Fruit fly (Drosophila melanogaster) whole organism, wandering third instar larva: ENCODE data around the gene Or2a.
A peak's percentile ranks its signal among the peaks of the same experiment; 100 is the strongest.

Experiments
- Abd-B ChIP-seq: fragments of >200 bp; optimal IDR thresholded peaks from 2 replicates; lab custom pipeline; 2017; ENCODE audit warnings: missing biosample characterization, missing genetic modification characterization
- CG32264 ChIP-seq: fragments of 200-800 bp; sonication (Bioruptor generic); optimal IDR thresholded peaks from 2 replicates; lab custom pipeline; 2016; ENCODE audit warnings: missing biosample characterization, missing genetic modification characterization
- CG9705 ChIP-seq: fragments of 200-800 bp; sonication (Bioruptor generic); optimal IDR thresholded peaks from 2 replicates; lab custom pipeline; 2018; ENCODE audit warnings: missing biosample characterization, mild to moderate bottlenecking, missing genetic modification characterization
- CrebA ChIP-seq: fragments of 200-800 bp; sonication (Bioruptor generic); optimal IDR thresholded peaks from 2 replicates; lab custom pipeline; 2016; ENCODE audit warnings: missing biosample characterization, mild to moderate bottlenecking, missing genetic modification characterization, borderline replicate concordance
- Dfd ChIP-seq: fragments of >200 bp; optimal IDR thresholded peaks from 2 replicates; lab custom pipeline; 2017; ENCODE audit warnings: missing biosample characterization, missing genetic modification characterization
- Dif ChIP-seq: fragments of 200-275, 200-300 bp; sonication (Bioruptor generic); optimal IDR thresholded peaks from 2 replicates; lab custom pipeline; 2018; ENCODE audit warnings: missing biosample characterization, missing genetic modification characterization; ENCODE audit not compliant: partially characterized antibody
- GATAd ChIP-seq: sonication (Bioruptor generic); optimal IDR thresholded peaks from 2 replicates; lab custom pipeline; 2016; ENCODE audit warnings: missing biosample characterization, missing genetic modification characterization
- HLH106 ChIP-seq: fragments of 200-800 bp; optimal IDR thresholded peaks from 3 replicates; lab custom pipeline; 2019; ENCODE audit warnings: missing biosample characterization, mild to moderate bottlenecking, missing genetic modification characterization, moderate library complexity
- Hnf4 ChIP-seq: fragments of 200-800 bp; sonication (Bioruptor generic); optimal IDR thresholded peaks from 2 replicates; lab custom pipeline; 2016; ENCODE audit warnings: missing biosample characterization, mild to moderate bottlenecking, missing genetic modification characterization
- Hr83 ChIP-seq: fragments of 200-300 bp; sonication (Bioruptor generic); optimal IDR thresholded peaks from 2 replicates; lab custom pipeline; 2016; ENCODE audit warnings: missing biosample characterization, mild to moderate bottlenecking, missing genetic modification characterization, moderate library complexity; ENCODE audit not compliant: poor library complexity, severe bottlenecking
- Jra ChIP-seq: sonication (Bioruptor generic); optimal IDR thresholded peaks from 2 replicates; lab custom pipeline; 2016; ENCODE audit warnings: missing biosample characterization, missing genetic modification characterization
- Mio ChIP-seq: sonication (Bioruptor generic); optimal IDR thresholded peaks from 2 replicates; lab custom pipeline; 2016; ENCODE audit warnings: missing biosample characterization, missing genetic modification characterization
- Myc ChIP-seq: fragments of >200 bp; optimal IDR thresholded peaks from 2 replicates; lab custom pipeline; 2017
- OdsH ChIP-seq: fragments of 200-800 bp; sonication (Bioruptor generic); optimal IDR thresholded peaks from 2 replicates; lab custom pipeline; 2016; ENCODE audit warnings: missing biosample characterization, mild to moderate bottlenecking, missing genetic modification characterization
- Rel ChIP-seq, 2 experiments: fragments of 200-800 bp; sonication (Bioruptor generic) in 1 of 2; optimal IDR thresholded peaks; 2 replicates in 1 of 2; 3 replicates in 1 of 2; lab custom pipeline; 2016 to 2019; ENCODE audit warnings: mild to moderate bottlenecking in 2 of 2, missing biosample characterization in 2 of 2, missing genetic modification characterization in 2 of 2, moderate library complexity in 1 of 2
- Sp1 ChIP-seq: fragments of 200-800 bp; sonication (Bioruptor generic); optimal IDR thresholded peaks from 3 replicates; lab custom pipeline; 2019; ENCODE audit warnings: missing biosample characterization, mild to moderate bottlenecking, missing genetic modification characterization, moderate library complexity
- Vsx2 ChIP-seq: fragments of 200-300, 225-300 bp; sonication (Bioruptor generic); optimal IDR thresholded peaks from 2 replicates; lab custom pipeline; 2018; ENCODE audit warnings: missing biosample characterization, missing genetic modification characterization; ENCODE audit not compliant: partially characterized antibody
- br ChIP-seq: fragments of 200-800 bp; sonication (Bioruptor generic); optimal IDR thresholded peaks from 2 replicates; lab custom pipeline; 2016; ENCODE audit warnings: missing biosample characterization, missing genetic modification characterization
- brk ChIP-seq: fragments of 200-800 bp; sonication (Bioruptor generic); optimal IDR thresholded peaks from 2 replicates; lab custom pipeline; 2016; ENCODE audit warnings: missing biosample characterization, mild to moderate bottlenecking, missing genetic modification characterization
- dl ChIP-seq, 2 experiments: fragments of 175-275, 200-275 bp in 1 of 2; fragments of 200-275 bp in 1 of 2; sonication (Bioruptor generic); optimal IDR thresholded peaks; lab custom pipeline; 2018; ENCODE audit warnings: mild to moderate bottlenecking in 2 of 2, missing biosample characterization in 2 of 2, missing genetic modification characterization in 2 of 2, moderate library complexity in 2 of 2; ENCODE audit not compliant: partially characterized antibody in 2 of 2, insufficient read depth in 1 of 2
- dmrt93B ChIP-seq: fragments of 200-800 bp; sonication (Bioruptor generic); optimal IDR thresholded peaks from 2 replicates; lab custom pipeline; 2018; ENCODE audit warnings: missing biosample characterization, mild to moderate bottlenecking, missing genetic modification characterization
- dsf ChIP-seq: sonication (Bioruptor generic); optimal IDR thresholded peaks from 2 replicates; lab custom pipeline; 2016; ENCODE audit warnings: missing biosample characterization, missing genetic modification characterization, borderline replicate concordance
- ey ChIP-seq: fragments of 200-800 bp; sonication (Bioruptor generic); optimal IDR thresholded peaks from 2 replicates; lab custom pipeline; 2016; ENCODE audit warnings: missing biosample characterization, missing genetic modification characterization
- foxo ChIP-seq, 2 experiments: fragments of 200-800 bp; sonication (Bioruptor generic); optimal IDR thresholded peaks; 2 replicates in 1 of 2; 3 replicates in 1 of 2; lab custom pipeline; 2016 to 2017; ENCODE audit warnings: missing biosample characterization in 2 of 2, missing genetic modification characterization in 2 of 2
- fru ChIP-seq: fragments of 200-800 bp; sonication (Bioruptor generic); optimal IDR thresholded peaks from 3 replicates; lab custom pipeline; 2016; ENCODE audit warnings: missing biosample characterization, mild to moderate bottlenecking, missing genetic modification characterization
- h ChIP-seq: fragments of 200-800 bp; sonication (Bioruptor generic); optimal IDR thresholded peaks from 3 replicates; lab custom pipeline; 2016; ENCODE audit warnings: missing biosample characterization, mild to moderate bottlenecking, missing genetic modification characterization
- jim ChIP-seq: fragments of 175-275, 200-325 bp; sonication (Bioruptor generic); optimal IDR thresholded peaks from 2 replicates; lab custom pipeline; 2016; ENCODE audit warnings: missing biosample characterization, mild to moderate bottlenecking, missing genetic modification characterization
- lola ChIP-seq: fragments of >200 bp; optimal IDR thresholded peaks from 2 replicates; lab custom pipeline; 2017; ENCODE audit warnings: missing biosample characterization, missing genetic modification characterization
- pan ChIP-seq: fragments of >200 bp; optimal IDR thresholded peaks from 2 replicates; lab custom pipeline; 2017
- psq ChIP-seq: fragments of 200-800 bp; sonication (Bioruptor generic); optimal IDR thresholded peaks from 3 replicates; lab custom pipeline; 2017; ENCODE audit warnings: missing biosample characterization, mild to moderate bottlenecking, missing genetic modification characterization, moderate library complexity
- rgr ChIP-seq: fragments of 200-800 bp; sonication (Bioruptor generic); optimal IDR thresholded peaks from 3 replicates; lab custom pipeline; 2016; ENCODE audit warnings: missing biosample characterization, mild to moderate bottlenecking, missing genetic modification characterization
- sage ChIP-seq: fragments of 200-800 bp; sonication (Bioruptor generic); optimal IDR thresholded peaks from 2 replicates; lab custom pipeline; 2016; ENCODE audit warnings: missing biosample characterization, mild to moderate bottlenecking, missing genetic modification characterization
- sv ChIP-seq: fragments of 200-800 bp; sonication (Bioruptor generic); optimal IDR thresholded peaks from 3 replicates; lab custom pipeline; 2016; ENCODE audit warnings: missing biosample characterization, missing genetic modification characterization
- tai ChIP-seq: sonication (Bioruptor generic); optimal IDR thresholded peaks from 2 replicates; lab custom pipeline; 2016; ENCODE audit warnings: missing biosample characterization, missing genetic modification characterization
- usp ChIP-seq: fragments of >200 bp; optimal IDR thresholded peaks from 2 replicates; lab custom pipeline; 2017; ENCODE audit warnings: missing biosample characterization, missing genetic modification characterization
- woc ChIP-seq: sonication (Bioruptor generic); optimal IDR thresholded peaks from 2 replicates; lab custom pipeline; 2016; ENCODE audit warnings: missing biosample characterization, mild to moderate bottlenecking, missing genetic modification characterization

Or2a gene

DNA sequence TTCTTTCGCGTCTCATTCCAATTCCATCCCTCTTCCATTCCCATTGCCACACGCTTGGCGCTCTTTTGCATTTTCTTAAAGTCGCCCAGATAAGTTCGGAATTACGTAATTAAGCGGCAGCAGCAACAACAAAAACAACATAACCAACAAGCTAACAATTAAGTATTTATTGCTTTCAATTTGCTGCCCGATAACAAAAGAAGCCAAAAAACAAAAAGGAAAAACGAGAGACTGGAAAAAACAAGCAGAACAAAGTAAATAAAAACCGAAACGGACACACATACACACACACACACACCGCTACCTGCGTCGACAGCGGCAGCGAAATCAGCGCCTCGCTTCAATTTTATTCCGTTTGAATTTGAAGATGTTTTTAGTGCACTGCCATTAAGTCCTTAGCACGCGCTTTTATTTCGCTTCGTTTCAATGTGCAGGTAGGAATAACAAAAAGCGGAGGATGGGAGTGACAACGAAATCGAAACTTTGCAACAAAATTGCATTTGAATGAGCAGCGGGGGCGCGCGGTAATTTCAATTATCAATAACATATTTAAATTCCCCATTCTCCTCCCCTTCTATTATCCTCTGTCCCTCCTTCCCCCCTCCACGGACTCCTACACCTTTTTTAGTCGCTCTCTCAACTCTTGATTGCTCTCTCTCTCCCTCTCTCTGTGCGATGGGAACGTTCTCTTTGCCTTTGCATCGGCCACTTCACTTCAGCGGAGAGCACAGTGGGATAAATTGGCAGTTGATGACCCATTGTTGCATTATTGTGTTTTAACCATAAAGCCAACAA is 49.6 kb downstream of the Or2a start, which contains the start of gene Raf:
Gene Raf (plus strand): TSS at position 32 of the 795 bp plus-strand sequence.
- TF ChIP-seq ey (GFP tag; lab: Kevin White, UChicago) (no peak), rgr (GFP tag; lab: Kevin White, UChicago) (no peak), Hr83 (GFP tag; lab: Kevin White, UChicago) (no peak), Rel (GFP tag; optimal IDR thresholded peaks at IDR 0.05; lab: Kevin White, UChicago) (no peak), Rel (tag; optimal IDR thresholded peaks at IDR 0.05; lab: Kevin White, UChicago) (peak; percentile 30), Dif (peak; percentile 91), HLH106 (tag; lab: Kevin White, UChicago) (no peak), Abd-B (GFP tag; lab: Kevin White, UChicago) (no peak), CrebA (GFP tag; lab: Kevin White, UChicago) (peak; percentile 0), Myc (lab: Kevin White, UChicago) (no peak), Sp1 (GFP tag; lab: Kevin White, UChicago) (peak; percentile 25), dl (GFP tag; optimal IDR thresholded peaks at IDR 0.05; lab: Kevin White, UChicago; ENCODE audit: insufficient read depth in 1 of 2, partially characterized antibody in 2 of 2) (peak; percentile 67 to 91), pan (lab: Kevin White, UChicago) (no peak), sv (GFP tag; lab: Kevin White, UChicago) (no peak), brk (GFP tag; lab: Kevin White, UChicago) (no peak), jim (GFP tag; lab: Kevin White, UChicago) (peak; percentile 68), Hnf4 (GFP tag; lab: Kevin White, UChicago) (peak; percentile 58), CG32264 (GFP tag; lab: Kevin White, UChicago) (no peak), GATAd (GFP tag; lab: Kevin White, UChicago) (no peak), fru (GFP tag; lab: Kevin White, UChicago) (no peak), usp (GFP tag; lab: Kevin White, UChicago) (no peak), h (GFP tag; lab: Kevin White, UChicago) (no peak), sage (GFP tag; lab: Kevin White, UChicago) (no peak), Vsx2 (GFP tag; lab: Kevin White, UChicago) (no peak), foxo (GFP tag; optimal IDR thresholded peaks at IDR 0.05; lab: Kevin White, UChicago) (no peak)
- TF ChIP-seq, all 38 proteins: peak for 7

dm6 chrX:2296230-2297044 is 50.4 kb downstream of the Or2a start:
- peak; percentile 96 for TF ChIP-seq dmrt93B (GFP tag; lab: Kevin White, UChicago)
- TF ChIP-seq usp (GFP tag; lab: Kevin White, UChicago): peak; percentile 16
- peak; percentile 48 for TF ChIP-seq Mio
- no peak for TF ChIP-seq pan (lab: Kevin White, UChicago)
- TF ChIP-seq ey (GFP tag; lab: Kevin White, UChicago): peak; percentile 95
- TF ChIP-seq Dif: peak; percentile 52
- TF ChIP-seq Sp1 (GFP tag; lab: Kevin White, UChicago): peak; percentile 97
- peak; percentile 89 for TF ChIP-seq rgr (GFP tag; lab: Kevin White, UChicago)
- no peak for TF ChIP-seq Myc (lab: Kevin White, UChicago)
- TF ChIP-seq HLH106 (tag; lab: Kevin White, UChicago): peak; percentile 95
- TF ChIP-seq Jra (GFP tag; lab: Kevin White, UChicago): peak; percentile 81
- TF ChIP-seq fru (GFP tag; lab: Kevin White, UChicago): peak; percentile 97
- peak; percentile 89 for TF ChIP-seq psq (GFP tag; lab: Kevin White, UChicago)
- no peak for TF ChIP-seq jim (GFP tag; lab: Kevin White, UChicago)
- TF ChIP-seq CG9705: peak; percentile 96
- peak in 1 of 2 experiments; percentile 46 for TF ChIP-seq dl (GFP tag; optimal IDR thresholded peaks at IDR 0.05; lab: Kevin White, UChicago; ENCODE audit: insufficient read depth in 1 of 2, partially characterized antibody in 2 of 2)
- TF ChIP-seq CrebA (GFP tag; lab: Kevin White, UChicago): peak; percentile 53
- TF ChIP-seq br (GFP tag; lab: Kevin White, UChicago): peak; percentile 95
- peak; percentile 91 for TF ChIP-seq OdsH (GFP tag; lab: Kevin White, UChicago)
- TF ChIP-seq Vsx2 (GFP tag; lab: Kevin White, UChicago): no peak
- no peak for TF ChIP-seq lola (GFP tag; lab: Kevin White, UChicago)
- TF ChIP-seq dsf (GFP tag; lab: Kevin White, UChicago): no peak
- TF ChIP-seq Rel (GFP tag; optimal IDR thresholded peaks at IDR 0.05; lab: Kevin White, UChicago): peak; percentile 19
- peak; percentile 79 for TF ChIP-seq Rel (tag; optimal IDR thresholded peaks at IDR 0.05; lab: Kevin White, UChicago)
- peak; percentile 81 for TF ChIP-seq sv (GFP tag; lab: Kevin White, UChicago)
- peak; percentile 92 for TF ChIP-seq h (GFP tag; lab: Kevin White, UChicago)
- TF ChIP-seq tai: peak; percentile 78
- TF ChIP-seq Hr83 (GFP tag; lab: Kevin White, UChicago): peak; percentile 71
- TF ChIP-seq Dfd (GFP tag; lab: Kevin White, UChicago): no peak
- TF ChIP-seq woc (GFP tag; lab: Kevin White, UChicago): peak; percentile 97
- peak; percentile 49 for TF ChIP-seq Hnf4 (GFP tag; lab: Kevin White, UChicago)
- peak; percentile 80 to 95 for TF ChIP-seq foxo (GFP tag; optimal IDR thresholded peaks at IDR 0.05; lab: Kevin White, UChicago)
- TF ChIP-seq CG32264 (GFP tag; lab: Kevin White, UChicago): peak; percentile 83
- TF ChIP-seq, all 38 proteins: peak for 25
